Fruit fly (Drosophila melanogaster) whole organism, embryonic: ENCODE measurements around the gene CG31141.

Source experiments
- Ada2b ChIP-seq: fragments of 200-800 bp; sonication (Bioruptor generic); IDR thresholded peaks from 2 replicates; pipeline ENCODE4 v1.3.6; 2022; ENCODE audit warnings: missing biosample characterization, missing genetic modification characterization
- Adf1 ChIP-seq: fragments of 200-800 bp; sonication (Bioruptor generic); IDR thresholded peaks from 2 replicates; pipeline ENCODE4 v1.3.6; 2022; ENCODE audit warnings: missing biosample characterization, missing genetic modification characterization
- Atf6 ChIP-seq: fragments of 200-800 bp; sonication (Bioruptor generic); IDR thresholded peaks from 2 replicates; pipeline ENCODE4 v1.3.6; 2022; ENCODE audit warnings: missing biosample characterization, missing genetic modification characterization
- B-H2 ChIP-seq: fragments of 200-800 bp; sonication (Bioruptor generic); optimal IDR thresholded peaks from 2 replicates; lab custom pipeline; 2018; ENCODE audit warnings: missing biosample characterization, mild to moderate bottlenecking, missing genetic modification characterization
- BEAF-32 ChIP-seq: fragments of 200-800 bp; sonication (Bioruptor generic); optimal IDR thresholded peaks from 3 replicates; lab custom pipeline; 2017; ENCODE audit warnings: missing biosample characterization, missing genetic modification characterization, mild to moderate bottlenecking, moderate library complexity, missing genetic modification reagents
- Bdp1 ChIP-seq: fragments of 200-800 bp; sonication (Bioruptor generic); optimal IDR thresholded peaks from 3 replicates; lab custom pipeline; 2016; ENCODE audit warnings: missing biosample characterization, missing genetic modification characterization
- Bgb ChIP-seq: fragments of 200-800 bp; sonication (Bioruptor generic); IDR thresholded peaks from 2 replicates; pipeline ENCODE4 v1.3.6; 2022; ENCODE audit warnings: missing biosample characterization, missing genetic modification characterization; ENCODE audit not compliant: partially characterized antibody
- CG11504 ChIP-seq: fragments of 200-800 bp; sonication (Bioruptor generic); optimal IDR thresholded peaks from 3 replicates; lab custom pipeline; 2019; ENCODE audit warnings: missing biosample characterization, mild to moderate bottlenecking, missing genetic modification characterization, moderate library complexity
- CG12744 ChIP-seq: fragments of 200-800 bp; sonication (Bioruptor generic); optimal IDR thresholded peaks from 2 replicates; lab custom pipeline; 2016; ENCODE audit warnings: missing biosample characterization, missing genetic modification characterization
- CG12769 ChIP-seq: fragments of 200-800 bp; sonication (Bioruptor generic); optimal IDR thresholded peaks from 2 replicates; lab custom pipeline; 2019; ENCODE audit warnings: missing biosample characterization, mild to moderate bottlenecking, missing genetic modification characterization, moderate library complexity
- CG13424 ChIP-seq: fragments of 200-800 bp; sonication (Bioruptor generic); optimal IDR thresholded peaks from 2 replicates; lab custom pipeline; 2019; ENCODE audit warnings: missing biosample characterization, mild to moderate bottlenecking, missing genetic modification characterization, moderate library complexity
- CG15269 ChIP-seq: fragments of 200-800 bp; sonication (Bioruptor generic); optimal IDR thresholded peaks from 2 replicates; lab custom pipeline; 2018; ENCODE audit warnings: missing biosample characterization, mild to moderate bottlenecking, missing genetic modification characterization, moderate library complexity
- CG2120 ChIP-seq: fragments of 200-800 bp; sonication (Bioruptor generic); optimal IDR thresholded peaks from 3 replicates; lab custom pipeline; 2016; ENCODE audit warnings: missing biosample characterization, missing genetic modification characterization
- CG2199 ChIP-seq: fragments of 200-800 bp; sonication (Bioruptor generic); IDR thresholded peaks from 3 replicates; pipeline ENCODE4 v1.3.6; 2022; ENCODE audit warnings: missing biosample characterization, missing genetic modification characterization
- CG2202 ChIP-seq: fragments of 200-800 bp; sonication (Bioruptor generic); optimal IDR thresholded peaks from 2 replicates; lab custom pipeline; 2018; ENCODE audit warnings: missing biosample characterization, mild to moderate bottlenecking, missing genetic modification characterization
- CG2875 ChIP-seq: fragments of 200-800 bp; sonication (Bioruptor generic); optimal IDR thresholded peaks from 2 replicates; lab custom pipeline; 2017; ENCODE audit warnings: missing biosample characterization, mild to moderate bottlenecking, missing genetic modification characterization, missing genetic modification reagents
- CG34376 ChIP-seq: fragments of 200-800 bp; sonication (Bioruptor generic); optimal IDR thresholded peaks from 2 replicates; lab custom pipeline; 2018; ENCODE audit warnings: missing biosample characterization, mild to moderate bottlenecking, missing genetic modification characterization
- CG6689 ChIP-seq: fragments of 200-800 bp; sonication (Bioruptor generic); IDR thresholded peaks from 2 replicates; pipeline ENCODE4 v1.3.6; 2022; ENCODE audit warnings: missing biosample characterization, missing genetic modification characterization
- CG6813 ChIP-seq: fragments of 200-800 bp; sonication (Bioruptor generic); optimal IDR thresholded peaks from 2 replicates; lab custom pipeline; 2017; ENCODE audit warnings: missing biosample characterization, missing genetic modification characterization, mild to moderate bottlenecking, moderate library complexity, missing genetic modification reagents
- CG6854 ChIP-seq: fragments of 200-800 bp; sonication (Bioruptor generic); optimal IDR thresholded peaks from 3 replicates; lab custom pipeline; 2017; ENCODE audit warnings: missing biosample characterization, mild to moderate bottlenecking, missing genetic modification characterization
- CG7963 ChIP-seq: fragments of 200-800 bp; sonication (Bioruptor generic); IDR thresholded peaks from 3 replicates; pipeline ENCODE4 v1.3.6; 2022; ENCODE audit warnings: missing biosample characterization, missing genetic modification characterization; ENCODE audit not compliant: partially characterized antibody
- CG9437 ChIP-seq: fragments of 200-800 bp; sonication (Bioruptor generic); optimal IDR thresholded peaks from 2 replicates; lab custom pipeline; 2018; ENCODE audit warnings: missing biosample characterization, mild to moderate bottlenecking, missing genetic modification characterization
- CHES-1-like ChIP-seq: fragments of 200-800 bp; sonication (Bioruptor generic); optimal IDR thresholded peaks from 2 replicates; lab custom pipeline; 2016; ENCODE audit warnings: missing biosample characterization, missing genetic modification characterization
- D ChIP-seq, 2 experiments: fragments of 200-800 bp in 1 of 2; fragments of >200 bp in 1 of 2; sonication (Bioruptor generic) in 1 of 2; optimal IDR thresholded peaks; 2 replicates in 1 of 2; 3 replicates in 1 of 2; lab custom pipeline; 2017; ENCODE audit warnings: mild to moderate bottlenecking in 1 of 2, missing biosample characterization in 1 of 2, missing genetic modification characterization in 1 of 2, missing genetic modification reagents in 1 of 2
- Dip2 ChIP-seq: fragments of 200-800 bp; sonication (Bioruptor generic); IDR thresholded peaks from 2 replicates; pipeline ENCODE4 v1.3.6; 2022; ENCODE audit warnings: missing biosample characterization, missing genetic modification characterization
- Dp ChIP-seq: fragments of 200-800 bp; sonication (Bioruptor generic); optimal IDR thresholded peaks from 2 replicates; lab custom pipeline; 2018; ENCODE audit warnings: missing biosample characterization, mild to moderate bottlenecking, missing genetic modification characterization, moderate library complexity
- Elba2 ChIP-seq: fragments of 200-800 bp; sonication (Bioruptor generic); optimal IDR thresholded peaks from 3 replicates; lab custom pipeline; 2016; ENCODE audit warnings: missing biosample characterization, missing genetic modification characterization
- Ets97D ChIP-seq: fragments of 200-800 bp; sonication (Bioruptor generic); optimal IDR thresholded peaks from 3 replicates; lab custom pipeline; 2016; ENCODE audit warnings: missing biosample characterization, missing genetic modification characterization
- HLH54F ChIP-seq: fragments of 200-800 bp; sonication (Bioruptor generic); optimal IDR thresholded peaks from 3 replicates; lab custom pipeline; 2016; ENCODE audit warnings: missing biosample characterization, missing genetic modification characterization
- Hr78 ChIP-seq, 2 experiments: fragments of 200-800 bp in 1 of 2; fragments of >200 bp in 1 of 2; sonication (Bioruptor generic) in 1 of 2; optimal IDR thresholded peaks; 2 replicates each; lab custom pipeline; 2017 to 2019; ENCODE audit warnings: missing biosample characterization in 2 of 2, missing genetic modification characterization in 2 of 2, mild to moderate bottlenecking in 1 of 2, moderate library complexity in 1 of 2
- NC2β ChIP-seq: fragments of 200-800 bp; sonication (Bioruptor generic); optimal IDR thresholded peaks from 2 replicates; lab custom pipeline; 2016; ENCODE audit warnings: missing biosample characterization, missing genetic modification characterization
- Xbp1 ChIP-seq: fragments of 200-800 bp; sonication (Bioruptor generic); optimal IDR thresholded peaks from 3 replicates; lab custom pipeline; 2016; ENCODE audit warnings: missing biosample characterization, mild to moderate bottlenecking, missing genetic modification characterization
- bab2 ChIP-seq: fragments of 200-800 bp; sonication (Bioruptor generic); optimal IDR thresholded peaks from 2 replicates; lab custom pipeline; 2016; ENCODE audit warnings: missing biosample characterization, missing genetic modification characterization
- dan ChIP-seq: fragments of 200-800 bp; sonication (Bioruptor generic); IDR thresholded peaks from 2 replicates; pipeline ENCODE4 v1.3.6; 2022; ENCODE audit warnings: missing biosample characterization, missing genetic modification characterization
- dpn ChIP-seq, 2 experiments: fragments of 200-800 bp; sonication (Bioruptor generic); optimal IDR thresholded peaks; 3 replicates each; lab custom pipeline; 2016; ENCODE audit warnings: missing biosample characterization in 2 of 2, missing genetic modification characterization in 2 of 2
- dysf ChIP-seq: fragments of 200-800 bp; sonication (Bioruptor generic); IDR thresholded peaks from 3 replicates; pipeline ENCODE4 v1.3.6; 2022; ENCODE audit warnings: missing biosample characterization, missing genetic modification characterization
- esg ChIP-seq: fragments of 200-800 bp; sonication (Bioruptor generic); conservative IDR thresholded peaks from 2 replicates; pipeline ENCODE4 v1.3.6; 2022; ENCODE audit warnings: missing biosample characterization, missing genetic modification characterization
- ewg ChIP-seq: fragments of 200-800 bp; sonication (Bioruptor generic); optimal IDR thresholded peaks from 3 replicates; lab custom pipeline; 2017; ENCODE audit warnings: mild to moderate bottlenecking, missing biosample characterization, missing genetic modification reagents, missing genetic modification characterization
- eyg ChIP-seq: fragments of 200-800 bp; sonication (Bioruptor generic); optimal IDR thresholded peaks from 3 replicates; lab custom pipeline; 2016; ENCODE audit warnings: missing biosample characterization, missing genetic modification characterization
- gro ChIP-seq: fragments of 200-800 bp; sonication (Bioruptor generic); optimal IDR thresholded peaks from 2 replicates; lab custom pipeline; 2016; ENCODE audit warnings: missing biosample characterization, missing genetic modification characterization
- klu ChIP-seq: fragments of 200-800 bp; sonication (Bioruptor generic); IDR thresholded peaks from 2 replicates; pipeline ENCODE4 v1.3.6; 2022; ENCODE audit warnings: missing biosample characterization, missing genetic modification characterization
- lab ChIP-seq: fragments of 200-800 bp; sonication (Bioruptor generic); optimal IDR thresholded peaks from 3 replicates; lab custom pipeline; 2017; ENCODE audit warnings: missing biosample characterization, missing genetic modification characterization, mild to moderate bottlenecking, moderate library complexity, missing genetic modification reagents
- mam ChIP-seq: fragments of 200-800 bp; sonication (Bioruptor generic); optimal IDR thresholded peaks from 3 replicates; lab custom pipeline; 2016; ENCODE audit warnings: missing biosample characterization, missing genetic modification characterization
- nmo ChIP-seq: fragments of 200-800 bp; sonication (Bioruptor generic); optimal IDR thresholded peaks from 2 replicates; lab custom pipeline; 2018; ENCODE audit warnings: missing biosample characterization, mild to moderate bottlenecking, missing genetic modification characterization, moderate library complexity
- psq ChIP-seq: fragments of 200-800 bp; sonication (Bioruptor generic); optimal IDR thresholded peaks from 2 replicates; lab custom pipeline; 2017; ENCODE audit warnings: missing biosample characterization, missing genetic modification characterization
- ro ChIP-seq: fragments of 200-800 bp; sonication (Bioruptor generic); IDR thresholded peaks from 2 replicates; pipeline ENCODE4 v1.3.6; 2022; ENCODE audit warnings: missing biosample characterization, missing genetic modification characterization
- wor ChIP-seq: fragments of 200-800 bp; sonication (Bioruptor generic); IDR thresholded peaks from 2 replicates; pipeline ENCODE4 v1.3.6; 2022; ENCODE audit warnings: missing biosample characterization, missing genetic modification characterization
- yki ChIP-seq: fragments of >200 bp; optimal IDR thresholded peaks from 3 replicates; lab custom pipeline; 2018
- zf30C ChIP-seq: fragments of 200-800 bp; sonication (Bioruptor generic); optimal IDR thresholded peaks from 3 replicates; lab custom pipeline; 2018; ENCODE audit warnings: missing biosample characterization, mild to moderate bottlenecking, missing genetic modification characterization

Gene CG31141

DNA sequence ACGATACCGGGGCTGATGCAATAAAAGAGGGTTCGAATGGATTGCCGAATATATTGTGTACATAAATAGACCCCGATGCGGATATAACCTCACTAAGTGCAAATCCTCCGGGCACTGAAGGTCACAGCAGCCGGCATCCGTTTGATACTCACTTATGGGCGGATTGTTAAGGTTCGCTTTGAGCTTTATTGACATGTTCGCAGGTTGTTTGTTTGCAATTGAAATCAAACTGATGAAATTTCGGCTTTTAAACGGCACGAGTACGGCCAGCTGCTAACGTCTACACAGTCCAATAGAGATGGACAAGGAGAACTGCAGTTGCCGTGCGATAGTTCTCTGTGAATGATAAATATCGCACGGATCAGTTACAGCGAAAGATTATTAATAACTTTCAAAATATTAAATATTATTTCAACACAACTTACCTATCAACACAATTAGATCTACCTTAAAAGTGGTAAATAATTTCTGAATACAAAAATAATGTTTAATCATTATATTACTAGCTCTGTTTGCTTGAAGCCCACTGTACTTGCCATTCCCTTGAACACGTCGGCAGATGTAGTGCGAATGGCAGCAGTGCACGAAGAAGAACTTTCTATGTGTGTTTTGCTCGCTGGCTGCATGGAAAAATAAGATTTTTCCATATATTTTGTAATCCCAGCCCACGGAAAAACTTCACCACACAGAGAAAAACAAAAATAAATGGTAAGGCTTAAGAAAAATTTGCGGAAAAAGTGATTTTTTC lies 35.2 kb downstream of the CG31141 start, which contains the start of the genes GluProRS and AP-1sigma (continued):
- TF ChIP-seq CG6813 (GFP tag; lab: Kevin White, UChicago) (peak; percentile 59), Ada2b (GFP tag; lab: Robert Waterston, UW) (peak; percentile 95), Bgb (GFP tag; lab: Robert Waterston, UW) (peak; percentile 93), Hr78 (GFP tag; optimal IDR thresholded peaks at IDR 0.05; lab: Kevin White, UChicago) (peak in 1 of 2 experiments; percentile 39), yki (lab: Kevin White, UChicago) (peak; percentile 91), Dp (peak; percentile 14), Xbp1 (GFP tag; lab: Kevin White, UChicago) (peak; percentile 95), dpn (GFP tag; optimal IDR thresholded peaks at IDR 0.05; lab: Kevin White, UChicago) (peak; percentile 89 to 94), CG11504 (tag; lab: Kevin White, UChicago) (no peak), HLH54F (GFP tag; lab: Kevin White, UChicago) (peak; percentile 86), NC2β (GFP tag; lab: Kevin White, UChicago) (peak; percentile 63), gro (GFP tag; lab: Kevin White, UChicago) (peak; percentile 52), eyg (GFP tag; lab: Kevin White, UChicago) (peak; percentile 48), bab2 (GFP tag; lab: Kevin White, UChicago) (peak; percentile 85), B-H2 (GFP tag; lab: Kevin White, UChicago) (peak; percentile 86), CG2875 (GFP tag; lab: Kevin White, UChicago) (peak; percentile 60), wor (GFP tag; lab: Robert Waterston, UW) (peak; percentile 93), BEAF-32 (GFP tag; lab: Kevin White, UChicago) (peak; percentile 94), CG12744 (peak; percentile 62), esg (GFP tag; lab: Robert Waterston, UW) (peak; percentile 95), klu (GFP tag; lab: Robert Waterston, UW) (peak; percentile 94), CHES-1-like (GFP tag; lab: Kevin White, UChicago) (peak; percentile 78), D (optimal IDR thresholded peaks at IDR 0.05; lab: Kevin White, UChicago) (no peak), D (GFP tag; optimal IDR thresholded peaks at IDR 0.05; lab: Kevin White, UChicago) (peak; percentile 75), CG13424 (peak; percentile 91), CG2120 (GFP tag; lab: Kevin White, UChicago) (peak; percentile 94), CG9437 (GFP tag; lab: Kevin White, UChicago) (peak; percentile 72), CG6854 (no peak), Ets97D (peak; percentile 78), dan (GFP tag; lab: Robert Waterston, UW) (peak; percentile 93), psq (peak; percentile 68), CG15269 (tag; lab: Kevin White, UChicago) (peak; percentile 87), Elba2 (GFP tag; lab: Kevin White, UChicago) (peak; percentile 73), CG2202 (peak; percentile 67), zf30C (GFP tag; lab: Kevin White, UChicago) (no peak), Dip2 (peak; percentile 32; the same call in 1 of the 2 replicates), CG12769 (tag; lab: Kevin White, UChicago) (peak; percentile 91), Atf6 (peak; percentile 94), dysf (GFP tag; lab: Robert Waterston, UW) (peak; percentile 97), CG34376 (GFP tag; lab: Kevin White, UChicago) (peak; percentile 67), lab (peak; percentile 92), ro (peak; percentile 79), mam (GFP tag; lab: Kevin White, UChicago) (peak; percentile 90), CG2199 (peak; percentile 92), ewg (GFP tag; lab: Kevin White, UChicago) (peak; percentile 79), nmo (GFP tag; lab: Kevin White, UChicago) (peak; percentile 93), CG6689 (GFP tag; lab: Robert Waterston, UW) (peak; percentile 94), Bdp1 (GFP tag; lab: Kevin White, UChicago) (peak; percentile 72), Adf1 (peak; percentile 85), CG7963 (GFP tag; lab: Robert Waterston, UW) (peak; percentile 81)
